Worm (Caenorhabditis elegans): ENCODE data around the gene C46G7.5.

DNA sequence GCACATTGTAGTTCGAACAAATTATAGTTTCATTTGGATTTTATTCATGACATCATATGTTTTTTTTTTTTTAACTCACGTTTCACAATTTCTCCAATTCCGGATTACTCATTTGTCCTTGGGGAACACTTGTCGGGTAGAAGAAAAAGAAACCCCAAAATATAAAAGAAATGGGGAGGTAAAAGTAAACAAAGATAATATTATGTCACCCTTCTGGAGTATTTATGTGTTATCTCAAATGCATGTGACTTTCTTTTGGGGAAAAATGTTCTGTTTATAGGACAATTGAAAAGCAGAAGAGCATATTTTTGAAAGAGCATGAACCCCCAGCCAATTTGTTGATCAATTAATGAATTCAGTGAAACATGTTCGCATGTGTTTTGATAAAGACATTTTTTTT is 40.4 kb upstream of the C46G7.5 start:
- TF ChIP-seq sptf-1 (tag; optimal IDR thresholded peaks at IDR 0.05): no peak
- peak in 1 of 2 experiments; percentile 11 for TF ChIP-seq lin-35 (GFP tag; optimal IDR thresholded peaks at IDR 0.05)
- no peak for TF ChIP-seq aly-2 (tag; optimal IDR thresholded peaks at IDR 0.05)
- TF ChIP-seq nhr-237 (tag; optimal IDR thresholded peaks at IDR 0.05): no peak
- TF ChIP-seq egl-27 (tag; optimal IDR thresholded peaks at IDR 0.05): no peak
- no peak for TF ChIP-seq lin-13 (GFP tag; optimal IDR thresholded peaks at IDR 0.05)
- no peak for TF ChIP-seq nhr-11 (tag; optimal IDR thresholded peaks at IDR 0.05)
- TF ChIP-seq unc-130 (tag; optimal IDR thresholded peaks at IDR 0.05): no peak
- TF ChIP-seq ztf-11 (tag; optimal IDR thresholded peaks at IDR 0.05): no peak
- no peak for TF ChIP-seq unc-62 (GFP tag; optimal IDR thresholded peaks at IDR 0.05)
- no peak for TF ChIP-seq blmp-1 (tag; optimal IDR thresholded peaks at IDR 0.05)
- TF ChIP-seq nhr-76 (tag; optimal IDR thresholded peaks at IDR 0.05): no peak
- TF ChIP-seq zag-1 (tag; optimal IDR thresholded peaks at IDR 0.05): no peak

Measured in whole organism, L1 larva.